Worm (Caenorhabditis elegans) whole organism, late embryonic: ENCODE measurements around the gene epic-2.

Source experiments
- T23F11.4 ChIP-seq: fragments of 200-800 bp; sonication (Bioruptor generic); optimal IDR thresholded peaks from 2 replicates; lab custom pipeline; 2018; ENCODE audit warnings: mild to moderate bottlenecking, missing genetic modification characterization, missing compliant biosample characterization
- mec-3 ChIP-seq: sonication (generic microtip); optimal IDR thresholded peaks from 2 replicates; lab custom pipeline; 2016; ENCODE audit warnings: borderline replicate concordance, missing genetic modification characterization, missing compliant biosample characterization
- nhr-232 ChIP-seq: sonication (generic microtip); optimal IDR thresholded peaks from 2 replicates; lab custom pipeline; 2016; ENCODE audit warnings: missing genetic modification characterization, missing compliant biosample characterization
- pax-1 ChIP-seq: fragments of 150-350 bp; optimal IDR thresholded peaks from 2 replicates; lab custom pipeline; 2014; ENCODE audit warnings: missing biosample characterization, missing genetic modification characterization
- unc-55 ChIP-seq: sonication (generic microtip); optimal IDR thresholded peaks from 2 replicates; lab custom pipeline; 2017; ENCODE audit warnings: missing biosample characterization, missing genetic modification reagents, missing genetic modification characterization

DNA sequence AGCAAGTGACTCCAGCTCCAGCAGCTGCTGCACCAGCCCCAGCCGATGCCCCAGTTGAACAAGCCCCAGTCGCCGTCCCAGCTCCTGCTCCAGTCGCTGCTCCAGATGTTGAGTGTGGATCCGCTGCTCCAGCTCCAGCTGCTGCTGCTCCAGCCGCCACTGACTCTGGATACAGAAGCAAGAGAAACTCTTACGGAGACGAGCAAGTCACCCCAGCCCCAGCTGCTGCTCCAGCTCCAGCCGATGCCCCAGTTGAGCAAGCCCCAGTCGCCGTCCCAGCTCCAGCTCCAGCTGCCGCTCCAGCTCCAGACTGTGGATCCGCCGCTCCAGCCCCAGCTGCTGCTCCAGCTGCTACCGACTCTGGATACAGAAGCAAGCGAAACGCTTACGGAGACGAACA is 1.0 kb downstream of the epic-2 start:
- no peak for TF ChIP-seq unc-55 (GFP tag; lab: Kevin White, UChicago)
- no peak for TF ChIP-seq pax-1 (tag; lab: Kevin White, UChicago)
- TF ChIP-seq nhr-232 (tag; lab: Kevin White, UChicago), result no peak
- TF ChIP-seq mec-3 (tag; lab: Kevin White, UChicago), result no peak
- TF ChIP-seq T23F11.4 (GFP tag; lab: Kevin White, UChicago), result no peak
